Worm (Caenorhabditis elegans) whole organism, L4 larva: ENCODE results near the gene cutl-23.
A peak's percentile ranks its signal among the peaks of the same experiment; 100 is the strongest.

Experiments
- D1046.2 ChIP-seq: fragments of 200-800 bp; sonication (Bioruptor generic); IDR thresholded peaks from 2 replicates; pipeline ENCODE4 v1.3.6; 2022; ENCODE audit warnings: missing genetic modification characterization, missing compliant biosample characterization
- F10B5.3 ChIP-seq: sonication (generic microtip); optimal IDR thresholded peaks from 2 replicates; lab custom pipeline; 2016; ENCODE audit warnings: mild to moderate bottlenecking, missing genetic modification characterization, missing compliant biosample characterization
- F37D6.2 ChIP-seq: sonication (generic microtip); optimal IDR thresholded peaks from 2 replicates; lab custom pipeline; 2016; ENCODE audit warnings: mild to moderate bottlenecking, missing genetic modification characterization, missing compliant biosample characterization
- Y75B8A.6 ChIP-seq: fragments of 200-800 bp; sonication (Bioruptor generic); IDR thresholded peaks from 2 replicates; pipeline ENCODE4 v1.3.6; 2022; ENCODE audit warnings: missing genetic modification reagents, missing genetic modification characterization, missing compliant biosample characterization
- ZK546.5 ChIP-seq, 2 experiments: sonication (generic microtip); optimal IDR thresholded peaks; 2 replicates each; lab custom pipeline; 2017; ENCODE audit warnings: missing biosample characterization in 2 of 2, missing genetic modification characterization in 2 of 2
- aha-1 ChIP-seq: fragments of 150-350 bp; peaks from one replicate; lab custom pipeline; 2014; ENCODE audit warnings: missing biosample characterization, missing genetic modification characterization
- ama-1 ChIP-seq: fragments of 150-350 bp; optimal IDR thresholded peaks from 2 replicates; lab custom pipeline; 2014; ENCODE audit warnings: inconsistent platforms, mixed read lengths
- arid-1 ChIP-seq: fragments of 200-800 bp; sonication (Bioruptor generic); conservative IDR thresholded peaks from 2 replicates; pipeline ENCODE4 v1.3.6; 2022; ENCODE audit warnings: missing genetic modification reagents, missing genetic modification characterization, missing compliant biosample characterization
- ceh-82 ChIP-seq: sonication (generic microtip); optimal IDR thresholded peaks from 2 replicates; lab custom pipeline; 2017; ENCODE audit warnings: missing biosample characterization, missing genetic modification characterization
- ces-1 ChIP-seq: fragments of 150-350 bp; sonication (generic microtip); optimal IDR thresholded peaks from 4 replicates; lab custom pipeline; 2014; ENCODE audit warnings: missing biosample characterization, missing genetic modification reagents, missing genetic modification characterization
- ctbp-1 ChIP-seq: fragments of 200-800 bp; sonication (Bioruptor generic); IDR thresholded peaks from 2 replicates; pipeline ENCODE4 v1.3.6; 2022; ENCODE audit warnings: missing genetic modification reagents, missing genetic modification characterization, missing compliant biosample characterization
- daf-16 ChIP-seq, 3 experiments: sonication (generic microtip); optimal IDR thresholded peaks; 2 replicates each; lab custom pipeline; 2016 to 2017; ENCODE audit warnings: missing genetic modification characterization in 3 of 3, missing genetic modification reagents in 3 of 3, mild to moderate bottlenecking in 2 of 3, missing compliant biosample characterization in 2 of 3, missing biosample characterization in 1 of 3, moderate library complexity in 1 of 3
- dmd-6 ChIP-seq: fragments of 200-800 bp; sonication (Bioruptor generic); IDR thresholded peaks from 2 replicates; pipeline ENCODE4 v1.3.6; 2022; ENCODE audit warnings: missing genetic modification reagents, missing genetic modification characterization, missing compliant biosample characterization
- duxl-1 ChIP-seq: sonication (generic microtip); optimal IDR thresholded peaks from 2 replicates; lab custom pipeline; 2016; ENCODE audit warnings: mild to moderate bottlenecking, missing genetic modification characterization, moderate library complexity, missing compliant biosample characterization; ENCODE audit not compliant: poor library complexity
- dve-1 ChIP-seq: sonication (generic microtip); optimal IDR thresholded peaks from 2 replicates; lab custom pipeline; 2017; ENCODE audit warnings: antibody characterized with exemption, mild to moderate bottlenecking, missing genetic modification characterization, missing compliant biosample characterization; ENCODE audit not compliant: insufficient read depth
- hlh-11 ChIP-seq: fragments of 200-800 bp; sonication (Bioruptor generic); optimal IDR thresholded peaks from 2 replicates; lab custom pipeline; 2018; ENCODE audit warnings: mild to moderate bottlenecking, missing genetic modification characterization, missing compliant biosample characterization
- jun-1 ChIP-seq: fragments of 150-350 bp; optimal IDR thresholded peaks from 2 replicates; lab custom pipeline; 2014; ENCODE audit warnings: missing biosample characterization, missing genetic modification reagents, missing genetic modification characterization
- lin-13 ChIP-seq: fragments of 150-350 bp; optimal IDR thresholded peaks from 2 replicates; lab custom pipeline; 2014; ENCODE audit warnings: missing biosample characterization, missing genetic modification reagents, missing genetic modification characterization
- lin-29 ChIP-seq: fragments of 200-800 bp; sonication (Bioruptor generic); IDR thresholded peaks from 2 replicates; pipeline ENCODE4 v1.3.6; 2022; ENCODE audit warnings: missing genetic modification reagents, missing genetic modification characterization, missing compliant biosample characterization
- lsy-2 ChIP-seq, 2 experiments: fragments of 150-350 bp in 1 of 2; sonication (generic microtip) in 1 of 2; optimal IDR thresholded peaks; 2 replicates each; lab custom pipeline; 2014 to 2017; ENCODE audit warnings: missing biosample characterization in 2 of 2, missing genetic modification characterization in 2 of 2
- madf-5 ChIP-seq, 2 experiments: fragments of 200-800 bp; sonication (Bioruptor generic); IDR thresholded peaks; 2 replicates each; pipeline ENCODE4 v1.3.6; 2022; ENCODE audit warnings: missing compliant biosample characterization in 2 of 2, missing genetic modification characterization in 2 of 2
- mxl-2 ChIP-seq: fragments of 200-800 bp; sonication (Bioruptor generic); conservative IDR thresholded peaks from 2 replicates; pipeline ENCODE4 v1.3.6; 2022; ENCODE audit warnings: missing genetic modification reagents, missing genetic modification characterization, missing compliant biosample characterization
- nhr-11 ChIP-seq: fragments of 150-350 bp; optimal IDR thresholded peaks from 2 replicates; lab custom pipeline; 2014; ENCODE audit warnings: missing biosample characterization, missing genetic modification characterization
- nhr-237 ChIP-seq: sonication (generic microtip); optimal IDR thresholded peaks from 2 replicates; lab custom pipeline; 2017; ENCODE audit warnings: missing biosample characterization, missing genetic modification characterization
- nhr-28 ChIP-seq: fragments of 150-350 bp; optimal IDR thresholded peaks from 2 replicates; lab custom pipeline; 2014; ENCODE audit warnings: missing biosample characterization, missing genetic modification characterization
- nhr-48 ChIP-seq: sonication (generic microtip); optimal IDR thresholded peaks from 2 replicates; lab custom pipeline; 2016; ENCODE audit warnings: mild to moderate bottlenecking, missing genetic modification characterization, missing compliant biosample characterization
- php-3 ChIP-seq: fragments of 200-800 bp; sonication (Bioruptor generic); IDR thresholded peaks from 2 replicates; pipeline ENCODE4 v1.3.6; 2022; ENCODE audit warnings: missing genetic modification reagents, missing genetic modification characterization, missing compliant biosample characterization
- pqm-1 ChIP-seq: sonication (generic microtip); optimal IDR thresholded peaks from 2 replicates; lab custom pipeline; 2017; ENCODE audit warnings: missing biosample characterization, missing genetic modification characterization
- snpc-4 ChIP-seq: fragments of 150-350 bp; optimal IDR thresholded peaks from 2 replicates; lab custom pipeline; 2014; ENCODE audit warnings: missing biosample characterization, missing genetic modification characterization
- tra-1 ChIP-seq: fragments of 200-800 bp; sonication (Bioruptor generic); IDR thresholded peaks from 2 replicates; pipeline ENCODE4 v1.3.6; 2022; ENCODE audit warnings: missing genetic modification reagents, missing genetic modification characterization, missing compliant biosample characterization
- unc-130 ChIP-seq: sonication (generic microtip); optimal IDR thresholded peaks from 2 replicates; lab custom pipeline; 2016; ENCODE audit warnings: missing genetic modification reagents, missing genetic modification characterization, missing compliant biosample characterization
- unc-62 ChIP-seq, 3 experiments: fragments of 150-350 bp in 1 of 3; sonication (generic microtip); optimal IDR thresholded peaks in 2 of 3; peaks in 1 of 3; 1 replicate in 1 of 3; 2 replicates in 2 of 3; lab custom pipeline; 2014 to 2017; ENCODE audit warnings: missing biosample characterization in 3 of 3, missing genetic modification characterization in 3 of 3, missing genetic modification reagents in 3 of 3, missing genotype in 1 of 3
- vab-7 ChIP-seq: fragments of 200-800 bp; sonication (Bioruptor generic); IDR thresholded peaks from 2 replicates; pipeline ENCODE4 v1.3.6; 2022; ENCODE audit warnings: missing genetic modification reagents, missing genetic modification characterization, missing compliant biosample characterization
- zfp-3 ChIP-seq: fragments of 200-800 bp; sonication (Bioruptor generic); conservative IDR thresholded peaks from 2 replicates; pipeline ENCODE4 v1.3.6; 2022; ENCODE audit warnings: missing genetic modification reagents, missing genetic modification characterization, missing compliant biosample characterization
- zip-11 ChIP-seq: fragments of 200-800 bp; sonication (Bioruptor generic); IDR thresholded peaks from 2 replicates; pipeline ENCODE4 v1.3.6; 2022; ENCODE audit warnings: missing genetic modification characterization, missing compliant biosample characterization

Gene cutl-23

ce11 chrIII:5729367-5729766, 40.6 kb upstream of the cutl-23 start:
- TF ChIP-seq aha-1 (peak; percentile 93), dve-1 (tag; lab: Kevin White, UChicago) (no peak)

ce11 chrIII:5730041-5730440, 39.9 kb upstream of the cutl-23 start:
- no peak for TF ChIP-seq ZK546.5 (tag; optimal IDR thresholded peaks at IDR 0.05; lab: Kevin White, UChicago)
- TF ChIP-seq mxl-2 (GFP tag; lab: Robert Waterston, UW) = no peak
- no peak for TF ChIP-seq tra-1 (GFP tag; lab: Robert Waterston, UW)
- TF ChIP-seq vab-7 (GFP tag; lab: Robert Waterston, UW) = no peak
- no peak for TF ChIP-seq ceh-82
- no peak for TF ChIP-seq nhr-48 (tag; lab: Kevin White, UChicago)
- TF ChIP-seq unc-62 (GFP tag; optimal IDR thresholded peaks at IDR 0.05 in 1 of 2; lab: Kevin White, UChicago) = peak in 1 of 2 experiments; percentile 28
- TF ChIP-seq unc-62 (tag; optimal IDR thresholded peaks at IDR 0.05; lab: Kevin White, UChicago) = no peak
- no peak for TF ChIP-seq ama-1
- TF ChIP-seq dmd-6 (GFP tag; lab: Robert Waterston, UW) = no peak
- TF ChIP-seq unc-130 (GFP tag; lab: Kevin White, UChicago) = no peak
- no peak for TF ChIP-seq zfp-3
- TF ChIP-seq madf-5 (GFP tag; IDR thresholded peaks at IDR 0.05; lab: Robert Waterston, UW) = no peak
- peak; percentile 28 for TF ChIP-seq aha-1
- no peak for TF ChIP-seq ctbp-1
- no peak for TF ChIP-seq F10B5.3 (tag; lab: Kevin White, UChicago)
- TF ChIP-seq, all 104 proteins: peak for 2

- peak; percentile 56 for TF ChIP-seq pqm-1 (tag; lab: Kevin White, UChicago)
- TF ChIP-seq D1046.2 (GFP tag; lab: Robert Waterston, UW) = no peak
- TF ChIP-seq nhr-28 (tag; lab: Kevin White, UChicago) = peak; percentile 62
- no peak for TF ChIP-seq Y75B8A.6 (GFP tag; lab: Robert Waterston, UW)
Measured at ce11 chrIII:5730980-5731636, 38.9 kb upstream of the cutl-23 start, which contains the start of the genes B0244.9 and B0244.7. B0244.9 (minus strand) TSS chrIII:5731030. B0244.7 (plus strand) TSS chrIII:5731501.

ce11 chrIII:5732925-5733324, 37.1 kb upstream of the cutl-23 start, which contains the start of gene B0244.17:
B0244.17 (plus strand) TSS chrIII:5733225.
- TF ChIP-seq nhr-28 (tag; lab: Kevin White, UChicago) (peak; percentile 37), nhr-237 (tag; lab: Kevin White, UChicago) (no peak)

- TF ChIP-seq ctbp-1 = no peak
- peak; percentile 73 for TF ChIP-seq aha-1
- TF ChIP-seq, all 104 proteins: peak for 1
Measured at ce11 chrIII:5734328-5734727, 35.7 kb upstream of the cutl-23 start.

ce11 chrIII:5734905-5735304, 35.1 kb upstream of the cutl-23 start, which contains the start of gene B0244.10:
B0244.10 (plus strand) TSS chrIII:5735158.
- no peak for TF ChIP-seq jun-1 (tag; lab: Kevin White, UChicago)
- no peak for TF ChIP-seq ama-1
- no peak for TF ChIP-seq ces-1 (GFP tag; lab: Kevin White, UChicago)
- no peak for TF ChIP-seq zip-11 (GFP tag; lab: Robert Waterston, UW)
- no peak for TF ChIP-seq lsy-2 (tag; optimal IDR thresholded peaks at IDR 0.05; lab: Kevin White, UChicago)
- TF ChIP-seq php-3 (GFP tag; lab: Robert Waterston, UW) = peak; percentile 49; the same call in 1 of the 2 replicates
- no peak for TF ChIP-seq madf-5 (GFP tag; IDR thresholded peaks at IDR 0.05; lab: Robert Waterston, UW)
- no peak for TF ChIP-seq daf-16 (GFP tag; optimal IDR thresholded peaks at IDR 0.05; lab: Kevin White, UChicago)
- TF ChIP-seq daf-16 (tag; optimal IDR thresholded peaks at IDR 0.05; lab: Kevin White, UChicago) = peak; percentile 27
- no peak for TF ChIP-seq lin-13
- peak; percentile 84 for TF ChIP-seq pqm-1 (tag; lab: Kevin White, UChicago)
- TF ChIP-seq snpc-4 (tag; lab: Kevin White, UChicago) = no peak
- peak; percentile 63 for TF ChIP-seq dve-1 (tag; lab: Kevin White, UChicago)
- peak; percentile 38 for TF ChIP-seq hlh-11 (tag; lab: Kevin White, UChicago)
- no peak for TF ChIP-seq lin-29
- no peak for TF ChIP-seq D1046.2 (GFP tag; lab: Robert Waterston, UW)
- no peak for TF ChIP-seq duxl-1 (tag; lab: Kevin White, UChicago)
- peak; percentile 84 for TF ChIP-seq dmd-6 (GFP tag; lab: Robert Waterston, UW)
- TF ChIP-seq nhr-11 (tag; lab: Kevin White, UChicago) = no peak
- peak; percentile 71 for TF ChIP-seq nhr-28 (tag; lab: Kevin White, UChicago)
- TF ChIP-seq F37D6.2 (tag; lab: Kevin White, UChicago) = no peak
- no peak for TF ChIP-seq arid-1
